Fruit fly (Drosophila melanogaster) whole organism, embryonic: Measurements from ENCODE around the gene CG31038.

Source experiments
- Asciz ChIP-seq: fragments of 200-800 bp; sonication (Bioruptor generic); optimal IDR thresholded peaks from 2 replicates; lab custom pipeline; 2017; ENCODE audit warnings: missing biosample characterization, mild to moderate bottlenecking, missing genetic modification characterization, missing genetic modification reagents
- CG10654 ChIP-seq: fragments of 200-800 bp; sonication (Bioruptor generic); optimal IDR thresholded peaks from 2 replicates; lab custom pipeline; 2016; ENCODE audit warnings: missing biosample characterization, missing genetic modification characterization
- CG12769 ChIP-seq: fragments of 200-800 bp; sonication (Bioruptor generic); optimal IDR thresholded peaks from 2 replicates; lab custom pipeline; 2019; ENCODE audit warnings: missing biosample characterization, mild to moderate bottlenecking, missing genetic modification characterization, moderate library complexity
- CG13775 ChIP-seq: fragments of 200-800 bp; sonication (Bioruptor generic); optimal IDR thresholded peaks from 3 replicates; lab custom pipeline; 2017; ENCODE audit warnings: missing biosample characterization, mild to moderate bottlenecking, missing genetic modification characterization
- CG14050 ChIP-seq: fragments of 200-800 bp; sonication (Bioruptor generic); IDR thresholded peaks from 3 replicates; pipeline ENCODE4 v1.3.6; 2022; ENCODE audit warnings: missing biosample characterization, missing genetic modification characterization
- CG14710 ChIP-seq: fragments of 200-800 bp; sonication (Bioruptor generic); optimal IDR thresholded peaks from 3 replicates; lab custom pipeline; 2019; ENCODE audit warnings: missing biosample characterization, mild to moderate bottlenecking, missing genetic modification characterization, moderate library complexity
- CG16779 ChIP-seq: fragments of 200-800 bp; sonication (Bioruptor generic); IDR thresholded peaks from 2 replicates; pipeline ENCODE4 v1.3.6; 2022; ENCODE audit warnings: missing biosample characterization, missing genetic modification characterization
- CG16815 ChIP-seq: fragments of 200-800 bp; sonication (Bioruptor generic); optimal IDR thresholded peaks from 3 replicates; lab custom pipeline; 2017; ENCODE audit warnings: missing biosample characterization, mild to moderate bottlenecking, missing genetic modification characterization
- CG17359 ChIP-seq: fragments of 200-800 bp; sonication (Bioruptor generic); optimal IDR thresholded peaks from 3 replicates; lab custom pipeline; 2018; ENCODE audit warnings: missing biosample characterization, mild to moderate bottlenecking, missing genetic modification characterization, moderate library complexity
- CG17385 ChIP-seq: fragments of 200-800 bp; sonication (Bioruptor generic); optimal IDR thresholded peaks from 3 replicates; lab custom pipeline; 2018; ENCODE audit warnings: missing biosample characterization, mild to moderate bottlenecking, missing genetic modification characterization
- CG1792 ChIP-seq: fragments of 200-800 bp; sonication (Bioruptor generic); optimal IDR thresholded peaks from 2 replicates; lab custom pipeline; 2016; ENCODE audit warnings: missing biosample characterization, missing genetic modification characterization
- CG18476 ChIP-seq: fragments of 200-800 bp; sonication (Bioruptor generic); optimal IDR thresholded peaks from 2 replicates; lab custom pipeline; 2016; ENCODE audit warnings: missing biosample characterization, mild to moderate bottlenecking, missing genetic modification characterization
- CG3065 ChIP-seq: fragments of 200-800 bp; sonication (Bioruptor generic); optimal IDR thresholded peaks from 2 replicates; lab custom pipeline; 2016; ENCODE audit warnings: missing biosample characterization, missing genetic modification characterization
- CG4328 ChIP-seq: fragments of 200-800 bp; sonication (Bioruptor generic); optimal IDR thresholded peaks from 3 replicates; lab custom pipeline; 2017; ENCODE audit warnings: missing biosample characterization, missing genetic modification reagents, missing genetic modification characterization
- CG4360 ChIP-seq: fragments of 200-800 bp; sonication (Bioruptor generic); IDR thresholded peaks from 2 replicates; pipeline ENCODE4 v1.3.6; 2022; ENCODE audit warnings: missing biosample characterization, missing genetic modification characterization
- CG4424 ChIP-seq: fragments of 200-800 bp; sonication (Bioruptor generic); optimal IDR thresholded peaks from 3 replicates; lab custom pipeline; 2016; ENCODE audit warnings: missing biosample characterization, missing genetic modification characterization
- CG4707 ChIP-seq: fragments of 200-800 bp; sonication (Bioruptor generic); optimal IDR thresholded peaks from 2 replicates; lab custom pipeline; 2018; ENCODE audit warnings: missing biosample characterization, mild to moderate bottlenecking, missing genetic modification characterization, moderate library complexity
- CG5180 ChIP-seq: fragments of 200-800 bp; sonication (Bioruptor generic); optimal IDR thresholded peaks from 3 replicates; lab custom pipeline; 2017; ENCODE audit warnings: missing biosample characterization, missing genetic modification characterization, mild to moderate bottlenecking, moderate library complexity, missing genetic modification reagents
- CG6854 ChIP-seq: fragments of 200-800 bp; sonication (Bioruptor generic); optimal IDR thresholded peaks from 3 replicates; lab custom pipeline; 2017; ENCODE audit warnings: missing biosample characterization, mild to moderate bottlenecking, missing genetic modification characterization
- CTCF ChIP-seq: fragments of 200-800 bp; sonication (Bioruptor generic); optimal IDR thresholded peaks from 2 replicates; lab custom pipeline; 2017; ENCODE audit warnings: missing biosample characterization, mild to moderate bottlenecking, missing genetic modification characterization, moderate library complexity
- Chrac-16 ChIP-seq: fragments of 200-800 bp; sonication (Bioruptor generic); optimal IDR thresholded peaks from 3 replicates; lab custom pipeline; 2016; ENCODE audit warnings: missing biosample characterization, missing genetic modification characterization
- E2f1 ChIP-seq: fragments of 200-800 bp; sonication (Bioruptor generic); IDR thresholded peaks from 2 replicates; pipeline ENCODE4 v1.3.6; 2022; ENCODE audit warnings: missing biosample characterization, missing genetic modification characterization
- HHEX ChIP-seq: fragments of 200-800 bp; sonication (Bioruptor generic); optimal IDR thresholded peaks from 3 replicates; lab custom pipeline; 2017; ENCODE audit warnings: missing biosample characterization, mild to moderate bottlenecking, missing genetic modification characterization, missing genetic modification reagents
- HLH3B ChIP-seq: fragments of 200-800 bp; sonication (Bioruptor generic); IDR thresholded peaks from 2 replicates; pipeline ENCODE4 v1.3.6; 2022; ENCODE audit warnings: missing biosample characterization, missing genetic modification characterization
- Hr51 ChIP-seq, 2 experiments: fragments of 200-800 bp; sonication (Bioruptor generic); optimal IDR thresholded peaks; 2 replicates in 1 of 2; 3 replicates in 1 of 2; lab custom pipeline; 2016 to 2018; ENCODE audit warnings: missing biosample characterization in 2 of 2, missing genetic modification characterization in 2 of 2, mild to moderate bottlenecking in 1 of 2, moderate library complexity in 1 of 2
- Hsf ChIP-seq: fragments of 200-800 bp; sonication (Bioruptor generic); optimal IDR thresholded peaks from 3 replicates; lab custom pipeline; 2016; ENCODE audit warnings: missing biosample characterization, missing genetic modification characterization
- Opbp ChIP-seq: fragments of 200-800 bp; sonication (Bioruptor generic); IDR thresholded peaks from 3 replicates; pipeline ENCODE4 v1.3.6; 2022; ENCODE audit warnings: missing biosample characterization, missing genetic modification characterization; ENCODE audit not compliant: partially characterized antibody
- Pdp1 ChIP-seq, 2 experiments: fragments of 200-800 bp; sonication (Bioruptor generic); optimal IDR thresholded peaks; 3 replicates each; lab custom pipeline; 2016; ENCODE audit warnings: missing biosample characterization in 2 of 2, missing genetic modification characterization in 2 of 2, mild to moderate bottlenecking in 1 of 2, moderate library complexity in 1 of 2
- Scr ChIP-seq: fragments of 200-800 bp; sonication (Bioruptor generic); IDR thresholded peaks from 2 replicates; pipeline ENCODE4 v1.3.6; 2022; ENCODE audit warnings: missing biosample characterization, missing genetic modification characterization; ENCODE audit not compliant: partially characterized antibody
- Usf ChIP-seq: fragments of 200-800 bp; sonication (Bioruptor generic); optimal IDR thresholded peaks from 2 replicates; lab custom pipeline; 2017; ENCODE audit warnings: missing genotype, missing biosample characterization, missing genetic modification characterization
- Vsx1 ChIP-seq: fragments of 200-800 bp; sonication (Bioruptor generic); optimal IDR thresholded peaks from 2 replicates; lab custom pipeline; 2017; ENCODE audit warnings: missing biosample characterization, mild to moderate bottlenecking, missing genetic modification characterization, missing genetic modification reagents
- Xrp1 ChIP-seq: fragments of 200-800 bp; sonication (Bioruptor generic); IDR thresholded peaks from 2 replicates; pipeline ENCODE4 v1.3.6; 2022; ENCODE audit warnings: missing biosample characterization, missing genetic modification characterization
- abd-A ChIP-seq: fragments of 200-800 bp; sonication (Bioruptor generic); optimal IDR thresholded peaks from 3 replicates; lab custom pipeline; 2019; ENCODE audit warnings: missing biosample characterization, mild to moderate bottlenecking, missing genetic modification characterization, moderate library complexity
- btn ChIP-seq: fragments of 200-800 bp; sonication (Bioruptor generic); optimal IDR thresholded peaks from 2 replicates; lab custom pipeline; 2016; ENCODE audit warnings: missing biosample characterization, missing genetic modification characterization
- cad ChIP-seq: fragments of >200 bp; optimal IDR thresholded peaks from 2 replicates; lab custom pipeline; 2017; ENCODE audit warnings: missing biosample characterization, missing genetic modification characterization
- danr ChIP-seq: fragments of 200-800 bp; sonication (Bioruptor generic); IDR thresholded peaks from 2 replicates; pipeline ENCODE4 v1.3.6; 2022; ENCODE audit warnings: missing biosample characterization, missing genetic modification characterization
- dimm ChIP-seq: fragments of 200-800 bp; sonication (Bioruptor generic); IDR thresholded peaks from 2 replicates; pipeline ENCODE4 v1.3.6; 2022; ENCODE audit warnings: missing biosample characterization, missing genetic modification characterization
- fu2 ChIP-seq: fragments of 200-800 bp; sonication (Bioruptor generic); optimal IDR thresholded peaks from 2 replicates; lab custom pipeline; 2016; ENCODE audit warnings: missing biosample characterization, missing genetic modification characterization
- hkb ChIP-seq, 2 experiments: fragments of 200-800 bp in 1 of 2; fragments of >200 bp in 1 of 2; sonication (Bioruptor generic) in 1 of 2; IDR thresholded peaks in 1 of 2; optimal IDR thresholded peaks in 1 of 2; 2 replicates each; pipeline versions ENCODE4 v1.3.6 to Lab custom; 2017 to 2022; ENCODE audit warnings: missing biosample characterization in 1 of 2, missing genetic modification characterization in 1 of 2
- lmd ChIP-seq: fragments of 200-800 bp; sonication (Bioruptor generic); IDR thresholded peaks from 2 replicates; pipeline ENCODE4 v1.3.6; 2022; ENCODE audit warnings: missing biosample characterization, missing genetic modification characterization
- nmo ChIP-seq: fragments of 200-800 bp; sonication (Bioruptor generic); optimal IDR thresholded peaks from 2 replicates; lab custom pipeline; 2018; ENCODE audit warnings: missing biosample characterization, mild to moderate bottlenecking, missing genetic modification characterization, moderate library complexity
- pros ChIP-seq: fragments of 200-800 bp; sonication (Bioruptor generic); optimal IDR thresholded peaks from 3 replicates; lab custom pipeline; 2019; ENCODE audit warnings: missing biosample characterization, mild to moderate bottlenecking, missing genetic modification characterization, moderate library complexity
- pzg ChIP-seq: fragments of 200-800 bp; sonication (Bioruptor generic); optimal IDR thresholded peaks from 3 replicates; lab custom pipeline; 2018; ENCODE audit warnings: missing biosample characterization, mild to moderate bottlenecking, missing genetic modification characterization, moderate library complexity
- repo ChIP-seq: fragments of 200-800 bp; sonication (Bioruptor generic); optimal IDR thresholded peaks from 2 replicates; lab custom pipeline; 2016; ENCODE audit warnings: missing biosample characterization, missing genetic modification characterization
- slbo ChIP-seq: fragments of 200-800 bp; sonication (Bioruptor generic); IDR thresholded peaks from 2 replicates; pipeline ENCODE4 v1.3.6; 2022; ENCODE audit warnings: missing biosample characterization, missing genetic modification characterization
- slp2 ChIP-seq: fragments of 200-800 bp; sonication (Bioruptor generic); optimal IDR thresholded peaks from 2 replicates; lab custom pipeline; 2016; ENCODE audit warnings: missing biosample characterization, missing genetic modification characterization
- sr ChIP-seq: fragments of 200-800 bp; sonication (Bioruptor generic); IDR thresholded peaks from 3 replicates; pipeline ENCODE4 v1.3.6; 2022; ENCODE audit warnings: missing biosample characterization, missing genetic modification characterization
- tio ChIP-seq: fragments of 200-800 bp; sonication (Bioruptor generic); optimal IDR thresholded peaks from 2 replicates; lab custom pipeline; 2017; ENCODE audit warnings: missing biosample characterization, missing genetic modification characterization, inconsistent platforms
- unpg ChIP-seq: fragments of 200-800 bp; sonication (Bioruptor generic); optimal IDR thresholded peaks from 3 replicates; lab custom pipeline; 2018; ENCODE audit warnings: missing biosample characterization, mild to moderate bottlenecking, missing genetic modification characterization, moderate library complexity

CG31038 gene

DNA sequence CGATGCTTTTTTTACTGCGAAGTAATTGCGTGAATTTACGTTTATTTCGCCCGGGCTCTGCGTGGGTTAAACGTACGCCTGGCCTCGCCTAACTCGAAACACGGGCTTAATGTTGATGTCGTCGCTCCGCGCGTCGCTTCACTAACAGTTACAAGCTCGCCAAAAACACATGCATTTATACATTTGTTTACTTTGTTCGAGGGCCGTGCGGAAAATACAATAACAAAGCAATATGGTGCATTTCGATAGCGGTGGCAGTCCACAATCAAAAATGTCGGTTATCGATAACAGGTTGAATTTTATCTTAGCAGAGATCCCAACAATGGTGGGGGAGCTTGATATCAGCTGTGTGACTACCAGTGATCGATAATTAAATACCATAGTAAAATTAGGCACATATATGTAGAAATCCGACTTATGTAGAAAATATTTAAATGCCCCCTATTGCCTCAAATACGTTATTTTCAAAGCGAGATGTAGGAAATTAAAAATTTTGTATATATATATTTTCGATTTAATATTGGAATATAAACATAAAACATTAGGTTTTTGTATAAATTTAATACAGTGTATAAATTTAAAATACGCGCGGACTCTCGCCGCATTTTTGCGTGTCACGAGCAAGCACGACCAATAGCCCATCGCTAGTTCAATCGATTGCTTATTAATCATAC is 8.0 kb upstream of the CG31038 start, which contains the start of gene Zip99C (continued):
- TF ChIP-seq CG16815 (peak; percentile 10), CG3065 (GFP tag; lab: Kevin White, UChicago) (no peak), fu2 (GFP tag; lab: Kevin White, UChicago) (no peak), CG12769 (tag; lab: Kevin White, UChicago) (no peak), HHEX (GFP tag; lab: Kevin White, UChicago) (no peak), CG16779 (GFP tag; lab: Robert Waterston, UW) (no peak), CG4707 (GFP tag; lab: Kevin White, UChicago) (no peak), Asciz (GFP tag; lab: Kevin White, UChicago) (peak; percentile 11), Opbp (GFP tag; lab: Robert Waterston, UW) (peak; percentile 89), CG14050 (GFP tag; lab: Robert Waterston, UW) (no peak), CG17385 (no peak), Hsf (peak; percentile 16), CG14710 (peak; percentile 81), HLH3B (GFP tag; lab: Robert Waterston, UW) (0 out of 2 replicates have a peak, but pooled peaks have one; percentile 26), hkb (optimal IDR thresholded peaks at IDR 0.05; lab: Kevin White, UChicago) (peak; percentile 55), hkb (GFP tag; IDR thresholded peaks at IDR 0.05; lab: Robert Waterston, UW) (0 out of 2 replicates have a peak, but pooled peaks have one; percentile 23), slbo (GFP tag; lab: Robert Waterston, UW) (peak; percentile 63), btn (GFP tag; lab: Kevin White, UChicago) (no peak), cad (no peak), lmd (GFP tag; lab: Robert Waterston, UW) (peak; percentile 41; the same call in 1 of the 2 replicates), CG4360 (GFP tag; lab: Robert Waterston, UW) (peak; percentile 58), pros (no peak), Pdp1 (GFP tag; optimal IDR thresholded peaks at IDR 0.05; lab: Kevin White, UChicago) (no peak), slp2 (GFP tag; lab: Kevin White, UChicago) (no peak), Xrp1 (GFP tag; lab: Robert Waterston, UW) (peak; percentile 37; the same call in 1 of the 2 replicates), Chrac-16 (GFP tag; lab: Kevin White, UChicago) (peak; percentile 26), unpg (peak; percentile 31), Usf (GFP tag; lab: Kevin White, UChicago) (peak; percentile 18), CG4424 (GFP tag; lab: Kevin White, UChicago) (peak; percentile 36), abd-A (tag; lab: Kevin White, UChicago) (no peak), repo (GFP tag; lab: Kevin White, UChicago) (no peak), pzg (GFP tag; lab: Kevin White, UChicago) (peak; percentile 93), CG4328 (peak; percentile 2), CG5180 (no peak), CG10654 (peak; percentile 8), sr (GFP tag; lab: Robert Waterston, UW) (0 out of 3 replicates have a peak, but pooled peaks have one; percentile 16), CG6854 (peak; percentile 5), CG17359 (tag; lab: Kevin White, UChicago) (no peak), E2f1 (GFP tag; lab: Robert Waterston, UW) (no peak), CG13775 (GFP tag; lab: Kevin White, UChicago) (peak; percentile 50), CG18476 (GFP tag; lab: Kevin White, UChicago) (no peak), nmo (peak; percentile 63), dimm (GFP tag; lab: Robert Waterston, UW) (no peak), Vsx1 (GFP tag; lab: Kevin White, UChicago) (peak; percentile 35), CTCF (GFP tag; lab: Kevin White, UChicago) (peak; percentile 63), Hr51 (GFP tag; optimal IDR thresholded peaks at IDR 0.05; lab: Kevin White, UChicago) (no peak), tio (GFP tag; lab: Kevin White, UChicago) (no peak), Scr (GFP tag; lab: Robert Waterston, UW) (peak; percentile 94), CG1792 (GFP tag; lab: Kevin White, UChicago) (no peak), danr (no peak)
